Worm (Caenorhabditis elegans) whole organism, late embryonic: ENCODE measurements around the gene rpl-16.

Experiments used
- ama-1 ChIP-seq: fragments of 150-350 bp; optimal IDR thresholded peaks from 2 replicates; lab custom pipeline; 2014
- ceh-2 ChIP-seq: sonication (generic microtip); optimal IDR thresholded peaks from 2 replicates; lab custom pipeline; 2016; ENCODE audit warnings: missing genotype, missing genetic modification characterization, missing compliant biosample characterization
- ceh-9 ChIP-seq: sonication (generic microtip); optimal IDR thresholded peaks from 2 replicates; lab custom pipeline; 2016; ENCODE audit warnings: mild to moderate bottlenecking, missing genetic modification characterization, inconsistent platforms, missing compliant biosample characterization
- che-1 ChIP-seq: sonication (generic microtip); optimal IDR thresholded peaks from 2 replicates; lab custom pipeline; 2016; ENCODE audit warnings: mild to moderate bottlenecking, missing genetic modification characterization, missing compliant biosample characterization
- nhr-11 ChIP-seq: fragments of 150-350 bp; optimal IDR thresholded peaks from 2 replicates; lab custom pipeline; 2014; ENCODE audit warnings: missing biosample characterization, missing genetic modification characterization
- npax-4 ChIP-seq: sonication (generic microtip); optimal IDR thresholded peaks from 2 replicates; lab custom pipeline; 2016; ENCODE audit warnings: missing genetic modification characterization, missing compliant biosample characterization
- pqm-1 ChIP-seq: sonication (generic microtip); optimal IDR thresholded peaks from 2 replicates; lab custom pipeline; 2016; ENCODE audit warnings: missing genetic modification characterization, missing compliant biosample characterization
- ztf-16 ChIP-seq: sonication (generic microtip); optimal IDR thresholded peaks from 2 replicates; lab custom pipeline; 2017; ENCODE audit warnings: missing genetic modification characterization, missing compliant biosample characterization

DNA sequence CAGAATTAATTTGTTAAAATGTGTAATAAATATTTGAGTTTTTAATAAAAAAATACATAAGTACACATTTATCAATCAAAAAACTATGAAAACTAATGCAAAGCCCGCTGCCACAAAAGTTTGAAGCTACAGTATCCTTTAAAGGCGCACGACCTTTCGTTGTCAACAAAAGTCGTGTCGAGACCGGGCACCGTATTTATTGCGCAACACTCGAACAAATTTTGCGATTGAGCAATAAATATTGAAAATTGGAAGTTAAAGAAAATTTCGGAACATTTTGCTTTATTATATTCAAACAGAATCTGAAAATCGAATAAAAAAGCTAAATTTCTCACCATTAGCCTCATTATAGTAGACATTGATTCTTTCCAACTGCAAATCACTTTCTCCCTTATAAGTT lies 37.7 kb upstream of the rpl-16 start:
- no peak for TF ChIP-seq ceh-9 (tag; lab: Kevin White, UChicago)
- TF ChIP-seq pqm-1 (tag; lab: Kevin White, UChicago), result no peak
- TF ChIP-seq ceh-2 (tag; lab: Kevin White, UChicago), result no peak
- no peak for TF ChIP-seq npax-4
- no peak for TF ChIP-seq ztf-16 (tag; lab: Kevin White, UChicago)
- no peak for TF ChIP-seq ama-1
- no peak for TF ChIP-seq nhr-11 (tag; lab: Kevin White, UChicago)
- TF ChIP-seq che-1 (tag; lab: Kevin White, UChicago), result no peak
